Fruit fly (Drosophila melanogaster): ENCODE measurements around the gene Ptpmeg.

Gene Ptpmeg

DNA sequence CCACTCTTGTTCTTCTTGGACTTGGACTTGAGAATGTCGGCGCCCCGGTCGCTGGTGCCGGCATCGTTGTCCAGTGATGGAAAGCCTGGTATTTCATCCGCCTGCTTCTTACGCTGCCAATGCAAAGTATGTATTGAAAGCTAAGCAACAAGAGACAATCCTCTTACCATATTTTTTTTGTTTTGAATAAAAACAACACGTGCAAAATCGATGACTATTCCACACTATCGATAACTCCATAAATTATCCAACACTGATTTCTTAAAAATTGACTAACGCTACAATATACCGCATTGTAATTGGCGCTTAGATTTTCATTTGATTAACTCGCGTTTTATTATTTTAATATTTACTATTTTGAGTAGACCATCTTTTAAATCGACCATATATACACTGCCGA is 3.4 kb upstream of the Ptpmeg start, which contains the start of gene CG32344 (continued):
- TF ChIP-seq zf30C (GFP tag; optimal IDR thresholded peaks at IDR 0.05) (no peak), crp (GFP tag; optimal IDR thresholded peaks at IDR 0.05) (no peak), CG5245 (GFP tag; optimal IDR thresholded peaks at IDR 0.05) (no peak), Ets97D (GFP tag; optimal IDR thresholded peaks at IDR 0.05) (peak; percentile 42), gt (GFP tag; IDR thresholded peaks at IDR 0.05) (no peak), Hr39 (optimal IDR thresholded peaks at IDR 0.05) (no peak), CG15269 (tag; optimal IDR thresholded peaks at IDR 0.05) (no peak), ken (GFP tag; IDR thresholded peaks at IDR 0.05) (no peak), dmrt11E (tag; optimal IDR thresholded peaks at IDR 0.05) (no peak), dmrt99B (tag; optimal IDR thresholded peaks at IDR 0.05) (no peak), sug (tag; optimal IDR thresholded peaks at IDR 0.05) (peak; percentile 27), fd102C (GFP tag; optimal IDR thresholded peaks at IDR 0.05) (no peak), pros (GFP tag; optimal IDR thresholded peaks at IDR 0.05) (no peak), sens (GFP tag) (peak; percentile 57), Opbp (GFP tag; IDR thresholded peaks at IDR 0.05; ENCODE audit: partially characterized antibody) (peak; percentile 21; the same call in 2 of the 3 replicates), nau (GFP tag; optimal IDR thresholded peaks at IDR 0.05) (no peak), sob (GFP tag; IDR thresholded peaks at IDR 0.05) (no peak), pzg (GFP tag; optimal IDR thresholded peaks at IDR 0.05) (peak; percentile 79), CG32772 (GFP tag; IDR thresholded peaks at IDR 0.05) (no peak), Rfx (GFP tag; IDR thresholded peaks at IDR 0.05) (0 out of 2 replicates have a peak, but pooled peaks have one; percentile 13), CG1024 (GFP tag; IDR thresholded peaks at IDR 0.05) (no peak), Sry-δ (GFP tag; optimal IDR thresholded peaks at IDR 0.05) (peak; percentile 63), mirr (GFP tag; optimal IDR thresholded peaks at IDR 0.05) (no peak), p53 (GFP tag; optimal IDR thresholded peaks at IDR 0.05) (no peak), ash1 (GFP tag; optimal IDR thresholded peaks at IDR 0.05) (no peak), CG4328 (GFP tag; optimal IDR thresholded peaks at IDR 0.05) (no peak), CG15514 (GFP tag; optimal IDR thresholded peaks at IDR 0.05) (peak; percentile 17), CG2120 (GFP tag; optimal IDR thresholded peaks at IDR 0.05) (peak; percentile 18), CG11456 (GFP tag; IDR thresholded peaks at IDR 0.05) (no peak), Nf-YA (GFP tag; IDR thresholded peaks at IDR 0.05) (no peak), ci (GFP tag; IDR thresholded peaks at IDR 0.05) (no peak), Lim3 (GFP tag; IDR thresholded peaks at IDR 0.05) (no peak), nerfin-1 (tag; optimal IDR thresholded peaks at IDR 0.05) (no peak), CG16815 (GFP tag; optimal IDR thresholded peaks at IDR 0.05) (no peak), Dip3 (GFP tag; optimal IDR thresholded peaks at IDR 0.05) (no peak), vfl (GFP tag; optimal IDR thresholded peaks at IDR 0.05) (no peak), az2 (GFP tag; optimal IDR thresholded peaks at IDR 0.05) (no peak), tio (GFP tag; optimal IDR thresholded peaks at IDR 0.05) (no peak), CG9817 (tag; optimal IDR thresholded peaks at IDR 0.05) (no peak), CG5180 (GFP tag; optimal IDR thresholded peaks at IDR 0.05) (no peak), CG9215 (GFP tag; IDR thresholded peaks at IDR 0.05) (no peak), al (GFP tag; IDR thresholded peaks at IDR 0.05) (no peak), Rx (GFP tag; IDR thresholded peaks at IDR 0.05) (no peak), vvl (GFP tag; IDR thresholded peaks at IDR 0.05) (no peak), prd (optimal IDR thresholded peaks at IDR 0.05) (no peak), prd (GFP tag; IDR thresholded peaks at IDR 0.05) (no peak), run (tag; optimal IDR thresholded peaks at IDR 0.05) (no peak), CG11696 (GFP tag; IDR thresholded peaks at IDR 0.05) (no peak), CG34224 (GFP tag; IDR thresholded peaks at IDR 0.05; ENCODE audit: partially characterized antibody) (peak; percentile 69), en (GFP tag; optimal IDR thresholded peaks at IDR 0.05) (no peak), Elba2 (GFP tag; optimal IDR thresholded peaks at IDR 0.05) (no peak), Xrp1 (GFP tag; IDR thresholded peaks at IDR 0.05) (no peak), zen (tag; optimal IDR thresholded peaks at IDR 0.05) (no peak)

All from whole organism, embryonic.